Fruit fly (Drosophila melanogaster) whole organism, embryonic: Measurements from ENCODE around the gene CG7328.

Experiments
- Antp ChIP-seq: fragments of 200-800 bp; sonication (Bioruptor generic); optimal IDR thresholded peaks from 3 replicates; lab custom pipeline; 2016; ENCODE audit warnings: missing biosample characterization, missing genetic modification characterization
- BEAF-32 ChIP-seq: fragments of 200-800 bp; sonication (Bioruptor generic); optimal IDR thresholded peaks from 3 replicates; lab custom pipeline; 2017; ENCODE audit warnings: missing biosample characterization, missing genetic modification characterization, mild to moderate bottlenecking, moderate library complexity, missing genetic modification reagents
- CG10462 ChIP-seq: fragments of 200-800 bp; sonication (Bioruptor generic); optimal IDR thresholded peaks from 2 replicates; lab custom pipeline; 2016; ENCODE audit warnings: missing biosample characterization, missing genetic modification characterization
- CG11093 ChIP-seq: fragments of 200-800 bp; sonication (Bioruptor generic); IDR thresholded peaks from 3 replicates; pipeline ENCODE4 v1.3.6; 2022; ENCODE audit warnings: missing biosample characterization, missing genetic modification characterization
- CG11504 ChIP-seq: fragments of 200-800 bp; sonication (Bioruptor generic); optimal IDR thresholded peaks from 3 replicates; lab custom pipeline; 2019; ENCODE audit warnings: missing biosample characterization, mild to moderate bottlenecking, missing genetic modification characterization, moderate library complexity
- CG12659 ChIP-seq: fragments of 200-800 bp; sonication (Bioruptor generic); optimal IDR thresholded peaks from 3 replicates; lab custom pipeline; 2017; ENCODE audit warnings: mild to moderate bottlenecking, missing biosample characterization, missing genetic modification reagents, missing genetic modification characterization
- CG15011 ChIP-seq: fragments of 200-800 bp; sonication (Bioruptor generic); optimal IDR thresholded peaks from 3 replicates; lab custom pipeline; 2018; ENCODE audit warnings: missing biosample characterization, mild to moderate bottlenecking, missing genetic modification characterization
- CG15479 ChIP-seq: fragments of 200-800 bp; sonication (Bioruptor generic); optimal IDR thresholded peaks from 3 replicates; lab custom pipeline; 2019; ENCODE audit warnings: missing biosample characterization, mild to moderate bottlenecking, missing genetic modification characterization, moderate library complexity
- CG1647 ChIP-seq: fragments of 200-800 bp; sonication (Bioruptor generic); optimal IDR thresholded peaks from 3 replicates; lab custom pipeline; 2016; ENCODE audit warnings: missing biosample characterization, missing genetic modification characterization
- CG17385 ChIP-seq: fragments of 200-800 bp; sonication (Bioruptor generic); optimal IDR thresholded peaks from 3 replicates; lab custom pipeline; 2018; ENCODE audit warnings: missing biosample characterization, mild to moderate bottlenecking, missing genetic modification characterization
- CG2889 ChIP-seq: fragments of 200-800 bp; sonication (Bioruptor generic); IDR thresholded peaks from 3 replicates; pipeline ENCODE4 v1.3.6; 2022; ENCODE audit warnings: missing biosample characterization, missing genetic modification characterization
- CG34376 ChIP-seq: fragments of 200-800 bp; sonication (Bioruptor generic); optimal IDR thresholded peaks from 2 replicates; lab custom pipeline; 2018; ENCODE audit warnings: missing biosample characterization, mild to moderate bottlenecking, missing genetic modification characterization
- CG34422 ChIP-seq: fragments of 200-800 bp; sonication (Bioruptor generic); IDR thresholded peaks from 3 replicates; pipeline ENCODE4 v1.3.6; 2022; ENCODE audit warnings: missing biosample characterization, missing genetic modification characterization
- CG43689 ChIP-seq: fragments of 200-800 bp; sonication (Bioruptor generic); IDR thresholded peaks from 2 replicates; pipeline ENCODE4 v1.3.6; 2022; ENCODE audit warnings: missing biosample characterization, missing genetic modification characterization
- CG6683 ChIP-seq: fragments of 200-800 bp; sonication (Bioruptor generic); optimal IDR thresholded peaks from 2 replicates; lab custom pipeline; 2017; ENCODE audit warnings: missing biosample characterization, mild to moderate bottlenecking, missing genetic modification characterization, missing genetic modification reagents
- CG6765 ChIP-seq: fragments of 200-800 bp; sonication (Bioruptor generic); optimal IDR thresholded peaks from 3 replicates; lab custom pipeline; 2017; ENCODE audit warnings: missing biosample characterization, mild to moderate bottlenecking, missing genetic modification characterization
- CG8478 ChIP-seq: fragments of >200 bp; optimal IDR thresholded peaks from 2 replicates; lab custom pipeline; 2018
- Doc3 ChIP-seq: fragments of 200-800 bp; sonication (Bioruptor generic); IDR thresholded peaks from 3 replicates; pipeline ENCODE4 v1.3.6; 2022; ENCODE audit warnings: missing biosample characterization, missing genetic modification characterization; ENCODE audit not compliant: partially characterized antibody
- Elba2 ChIP-seq: fragments of 200-800 bp; sonication (Bioruptor generic); optimal IDR thresholded peaks from 3 replicates; lab custom pipeline; 2016; ENCODE audit warnings: missing biosample characterization, missing genetic modification characterization
- Fer3 ChIP-seq: fragments of 200-800 bp; sonication (Bioruptor generic); optimal IDR thresholded peaks from 2 replicates; lab custom pipeline; 2018; ENCODE audit warnings: missing biosample characterization, mild to moderate bottlenecking, missing genetic modification characterization, moderate library complexity
- Gug ChIP-seq: fragments of 200-800 bp; sonication (Bioruptor generic); IDR thresholded peaks from 4 replicates; pipeline ENCODE4 v1.3.6; 2022; ENCODE audit warnings: missing biosample characterization, missing genetic modification characterization
- Hey ChIP-seq: fragments of 200-800 bp; sonication (Bioruptor generic); optimal IDR thresholded peaks from 3 replicates; lab custom pipeline; 2018; ENCODE audit warnings: missing biosample characterization, mild to moderate bottlenecking, missing genetic modification characterization
- MESR4 ChIP-seq: fragments of 200-800 bp; sonication (Bioruptor generic); optimal IDR thresholded peaks from 2 replicates; lab custom pipeline; 2018; ENCODE audit warnings: missing biosample characterization, mild to moderate bottlenecking, missing genetic modification characterization, moderate library complexity
- Myb ChIP-seq: fragments of 200-800 bp; sonication (Bioruptor generic); optimal IDR thresholded peaks from 2 replicates; lab custom pipeline; 2016; ENCODE audit warnings: missing biosample characterization, missing genetic modification characterization
- NFAT ChIP-seq: fragments of 200-800 bp; sonication (Bioruptor generic); IDR thresholded peaks from 2 replicates; pipeline ENCODE4 v1.3.6; 2022; ENCODE audit warnings: missing biosample characterization, missing genetic modification characterization
- NK7.1 ChIP-seq: fragments of 200-800 bp; sonication (Bioruptor generic); optimal IDR thresholded peaks from 3 replicates; lab custom pipeline; 2016; ENCODE audit warnings: missing biosample characterization, missing genetic modification characterization
- Six4 ChIP-seq: fragments of 200-800 bp; sonication (Bioruptor generic); optimal IDR thresholded peaks from 2 replicates; lab custom pipeline; 2016; ENCODE audit warnings: missing biosample characterization, missing genetic modification characterization
- Sox100B ChIP-seq: fragments of 200-800 bp; sonication (Bioruptor generic); optimal IDR thresholded peaks from 3 replicates; lab custom pipeline; 2018; ENCODE audit warnings: missing biosample characterization, mild to moderate bottlenecking, missing genetic modification characterization
- Ssrp ChIP-seq: fragments of 200-800 bp; sonication (Bioruptor generic); optimal IDR thresholded peaks from 2 replicates; lab custom pipeline; 2018; ENCODE audit warnings: missing biosample characterization, mild to moderate bottlenecking, missing genetic modification characterization, moderate library complexity
- Xrp1 ChIP-seq: fragments of 200-800 bp; sonication (Bioruptor generic); IDR thresholded peaks from 2 replicates; pipeline ENCODE4 v1.3.6; 2022; ENCODE audit warnings: missing biosample characterization, missing genetic modification characterization
- cwo ChIP-seq: fragments of 200-800 bp; sonication (Bioruptor generic); optimal IDR thresholded peaks from 3 replicates; lab custom pipeline; 2017; ENCODE audit warnings: missing biosample characterization, missing genetic modification characterization, mild to moderate bottlenecking, moderate library complexity, missing genetic modification reagents
- da ChIP-seq: fragments of 200-800 bp; sonication (Bioruptor generic); optimal IDR thresholded peaks from 2 replicates; lab custom pipeline; 2016; ENCODE audit warnings: missing biosample characterization, missing genetic modification characterization
- eve ChIP-seq, 2 experiments: fragments of >200 bp; optimal IDR thresholded peaks; 2 replicates each; lab custom pipeline; 2017; ENCODE audit warnings: missing biosample characterization in 2 of 2, missing genetic modification characterization in 2 of 2
- ewg ChIP-seq: fragments of 200-800 bp; sonication (Bioruptor generic); optimal IDR thresholded peaks from 3 replicates; lab custom pipeline; 2017; ENCODE audit warnings: mild to moderate bottlenecking, missing biosample characterization, missing genetic modification reagents, missing genetic modification characterization
- gfzf ChIP-seq: fragments of 200-800 bp; sonication (Bioruptor generic); optimal IDR thresholded peaks from 2 replicates; lab custom pipeline; 2016; ENCODE audit warnings: missing biosample characterization, mild to moderate bottlenecking, missing genetic modification characterization, moderate library complexity
- grau ChIP-seq: fragments of 200-800 bp; optimal IDR thresholded peaks from 3 replicates; lab custom pipeline; 2019; ENCODE audit warnings: missing biosample characterization, mild to moderate bottlenecking, missing genetic modification characterization, moderate library complexity
- gsb ChIP-seq: fragments of 200-800 bp; sonication (Bioruptor generic); IDR thresholded peaks from 2 replicates; pipeline ENCODE4 v1.3.6; 2022; ENCODE audit warnings: missing biosample characterization, missing genetic modification characterization
- h ChIP-seq: fragments of >200 bp; optimal IDR thresholded peaks from 2 replicates; lab custom pipeline; 2017
- inv ChIP-seq: fragments of 200-800 bp; sonication (Bioruptor generic); IDR thresholded peaks from 2 replicates; pipeline ENCODE4 v1.3.6; 2022; ENCODE audit warnings: missing biosample characterization, missing genetic modification characterization; ENCODE audit not compliant: partially characterized antibody
- klu ChIP-seq: fragments of 200-800 bp; sonication (Bioruptor generic); IDR thresholded peaks from 2 replicates; pipeline ENCODE4 v1.3.6; 2022; ENCODE audit warnings: missing biosample characterization, missing genetic modification characterization
- nau ChIP-seq: fragments of 200-800 bp; sonication (Bioruptor generic); optimal IDR thresholded peaks from 3 replicates; lab custom pipeline; 2017; ENCODE audit warnings: missing biosample characterization, mild to moderate bottlenecking, missing genetic modification characterization, missing genetic modification reagents
- pan ChIP-seq, 4 experiments: fragments of >200 bp in 3 of 4; fragments of 200-800 bp in 1 of 4; sonication (Bioruptor generic) in 1 of 4; optimal IDR thresholded peaks in 3 of 4; IDR thresholded peaks in 1 of 4; 2 replicates each; pipeline versions ENCODE4 v1.3.6 to Lab custom; 2017 to 2022; ENCODE audit warnings: missing biosample characterization in 2 of 4, missing genetic modification characterization in 2 of 4, mixed read lengths in 1 of 4
- prd ChIP-seq, 3 experiments: fragments of >200 bp in 2 of 3; fragments of 200-800 bp in 1 of 3; sonication (Bioruptor generic) in 1 of 3; optimal IDR thresholded peaks in 2 of 3; IDR thresholded peaks in 1 of 3; 2 replicates in 2 of 3; 3 replicates in 1 of 3; pipeline versions ENCODE4 v1.3.6 to Lab custom; 2017 to 2022; ENCODE audit warnings: missing biosample characterization in 1 of 3, missing genetic modification characterization in 1 of 3
- sens ChIP-seq: fragments of 200-800 bp; sonication (Bioruptor generic); peaks from one replicate; lab custom pipeline; 2016; ENCODE audit warnings: missing biosample characterization, missing genetic modification characterization
- tio ChIP-seq: fragments of 200-800 bp; sonication (Bioruptor generic); optimal IDR thresholded peaks from 2 replicates; lab custom pipeline; 2017; ENCODE audit warnings: missing biosample characterization, missing genetic modification characterization, inconsistent platforms
- usp ChIP-seq: fragments of >200 bp; optimal IDR thresholded peaks from 2 replicates; lab custom pipeline; 2017; ENCODE audit warnings: missing biosample characterization, missing genetic modification characterization
- vnd ChIP-seq: fragments of 200-800 bp; sonication (Bioruptor generic); IDR thresholded peaks from 3 replicates; pipeline ENCODE4 v1.3.6; 2022; ENCODE audit warnings: missing biosample characterization, missing genetic modification characterization; ENCODE audit not compliant: partially characterized antibody
- zen ChIP-seq: fragments of 200-800 bp; sonication (Bioruptor generic); optimal IDR thresholded peaks from 3 replicates; lab custom pipeline; 2018; ENCODE audit warnings: missing biosample characterization, mild to moderate bottlenecking, missing genetic modification characterization, moderate library complexity

CG7328 gene

dm6 chr3L:20183345-20184088 lies 43.1 kb upstream of the CG7328 start (continued):
- TF ChIP-seq CG17385 (GFP tag; lab: Kevin White, UChicago): peak; percentile 48
- TF ChIP-seq prd (optimal IDR thresholded peaks at IDR 0.05; lab: Kevin White, UChicago): no peak
- peak; percentile 58; the same call in 1 of the 3 replicates for TF ChIP-seq prd (GFP tag; IDR thresholded peaks at IDR 0.05; lab: Robert Waterston, UW)
- TF ChIP-seq BEAF-32 (GFP tag; lab: Kevin White, UChicago): no peak
- TF ChIP-seq CG2889 (GFP tag; lab: Robert Waterston, UW): no peak
- no peak for TF ChIP-seq Doc3 (GFP tag; lab: Robert Waterston, UW)
- peak in 1 of 2 experiments; percentile 60 for TF ChIP-seq eve (GFP tag; optimal IDR thresholded peaks at IDR 0.05; lab: Kevin White, UChicago)
- TF ChIP-seq CG8478: no peak
- no peak for TF ChIP-seq NFAT (GFP tag; lab: Robert Waterston, UW)
- peak; percentile 59 for TF ChIP-seq cwo (GFP tag; lab: Kevin White, UChicago)
- TF ChIP-seq Xrp1 (GFP tag; lab: Robert Waterston, UW): peak; percentile 45; the same call in 1 of the 2 replicates
- TF ChIP-seq nau (GFP tag; lab: Kevin White, UChicago): peak; percentile 47
- TF ChIP-seq zen (tag; lab: Kevin White, UChicago): peak; percentile 20
- TF ChIP-seq klu (GFP tag; lab: Robert Waterston, UW): no peak
- TF ChIP-seq Sox100B (GFP tag; lab: Kevin White, UChicago): peak; percentile 46
- no peak for TF ChIP-seq CG6765 (GFP tag; lab: Kevin White, UChicago)
- no peak for TF ChIP-seq usp (GFP tag; lab: Kevin White, UChicago)
- TF ChIP-seq CG11504 (tag; lab: Kevin White, UChicago): peak; percentile 70
- no peak for TF ChIP-seq NK7.1 (GFP tag; lab: Kevin White, UChicago)
- peak; percentile 54 for TF ChIP-seq Ssrp (tag; lab: Kevin White, UChicago)
- TF ChIP-seq gsb (GFP tag; lab: Robert Waterston, UW): no peak
- TF ChIP-seq ewg (GFP tag; lab: Kevin White, UChicago): peak; percentile 46
- TF ChIP-seq MESR4 (GFP tag; lab: Kevin White, UChicago): no peak
- TF ChIP-seq CG10462 (GFP tag; lab: Kevin White, UChicago): no peak
- TF ChIP-seq vnd: no peak
- TF ChIP-seq tio: peak; percentile 61
- no peak for TF ChIP-seq Six4 (GFP tag; lab: Kevin White, UChicago)
- peak; percentile 6 for TF ChIP-seq CG15011 (GFP tag; lab: Kevin White, UChicago)
- peak; percentile 47 for TF ChIP-seq CG1647 (GFP tag; lab: Kevin White, UChicago)
- peak; percentile 57 for TF ChIP-seq Fer3
- TF ChIP-seq Elba2: no peak
- no peak for TF ChIP-seq Antp (GFP tag; lab: Kevin White, UChicago)
- TF ChIP-seq CG43689 (GFP tag; lab: Robert Waterston, UW): no peak
- TF ChIP-seq CG11093: no peak
- no peak for TF ChIP-seq Hey (tag; lab: Kevin White, UChicago)
- TF ChIP-seq CG34422: 0 out of 3 replicates have a peak, but pooled peaks have one; percentile 16
- peak; percentile 33; the same call in 2 of the 4 replicates for TF ChIP-seq Gug (GFP tag; lab: Robert Waterston, UW)
- TF ChIP-seq h (lab: Kevin White, UChicago): no peak
- TF ChIP-seq grau (tag; lab: Kevin White, UChicago): peak; percentile 57
- TF ChIP-seq CG6683 (GFP tag; lab: Kevin White, UChicago): no peak
- no peak for TF ChIP-seq pan (optimal IDR thresholded peaks at IDR 0.05; lab: Kevin White, UChicago)
- peak in 1 of 2 experiments; percentile 55 for TF ChIP-seq pan (GFP tag; optimal IDR thresholded peaks at IDR 0.05 in 1 of 2, IDR thresholded peaks at IDR 0.05 in 1 of 2)
- TF ChIP-seq da (GFP tag; lab: Kevin White, UChicago): no peak
- TF ChIP-seq CG15479: no peak
- TF ChIP-seq CG12659 (GFP tag; lab: Kevin White, UChicago): peak; percentile 23
- no peak for TF ChIP-seq inv (GFP tag; lab: Robert Waterston, UW)
- TF ChIP-seq sens (GFP tag; lab: Kevin White, UChicago): peak; percentile 91
- no peak for TF ChIP-seq CG34376
- no peak for TF ChIP-seq gfzf
- no peak for TF ChIP-seq Myb (GFP tag; lab: Kevin White, UChicago)
